Worm (Caenorhabditis elegans) whole organism, early embryonic: ENCODE data around the gene rnp-9.

Source experiments
- B0310.2 ChIP-seq: sonication (generic microtip); optimal IDR thresholded peaks from 2 replicates; lab custom pipeline; 2016; ENCODE audit warnings: mild to moderate bottlenecking, missing genetic modification characterization, missing compliant biosample characterization
- ama-1 ChIP-seq: fragments of 150-350 bp; optimal IDR thresholded peaks from 2 replicates; lab custom pipeline; 2014
- hmg-4 ChIP-seq: fragments of 200-800 bp; sonication (Bioruptor generic); optimal IDR thresholded peaks from 2 replicates; lab custom pipeline; 2018; ENCODE audit warnings: mild to moderate bottlenecking, missing genetic modification characterization, missing compliant biosample characterization
- pes-1 ChIP-seq: fragments of 200-800 bp; sonication (Bioruptor generic); IDR thresholded peaks from 2 replicates; pipeline ENCODE4 v1.3.6; 2022; ENCODE audit warnings: missing genetic modification reagents, missing genetic modification characterization, missing compliant biosample characterization
- scrt-1 ChIP-seq: fragments of 200-800 bp; sonication (Bioruptor generic); IDR thresholded peaks from 2 replicates; pipeline ENCODE4 v1.3.6; 2022; ENCODE audit warnings: missing genetic modification characterization, missing compliant biosample characterization
- tbx-11 ChIP-seq: fragments of 200-800 bp; sonication (Bioruptor generic); IDR thresholded peaks from 2 replicates; pipeline ENCODE4 v1.3.6; 2022; ENCODE audit warnings: missing genetic modification characterization, missing compliant biosample characterization

- no peak for TF ChIP-seq B0310.2 (tag; lab: Kevin White, UChicago)
- no peak for TF ChIP-seq ama-1 (lab: Kevin White, UChicago)
- no peak for TF ChIP-seq hmg-4 (GFP tag; lab: Kevin White, UChicago)
- no peak for TF ChIP-seq tbx-11 (GFP tag; lab: Robert Waterston, UW)
- TF ChIP-seq scrt-1 (GFP tag; lab: Robert Waterston, UW), result no peak
- no peak for TF ChIP-seq pes-1
Measured at ce11 chrX:10163212-10163611, 3.9 kb upstream of the rnp-9 start.
